Fruit fly (Drosophila melanogaster) whole organism, adult: Measurements from ENCODE around the gene CG31267.

Experiments
- CG11617 ChIP-seq: fragments of 200-800 bp; sonication (Bioruptor generic); optimal IDR thresholded peaks from 2 replicates; lab custom pipeline; 2017; ENCODE audit warnings: mild to moderate bottlenecking, missing biosample characterization, missing genetic modification reagents, missing genetic modification characterization
- CG12768 ChIP-seq: fragments of 200-800 bp; sonication (Bioruptor generic); optimal IDR thresholded peaks from 2 replicates; lab custom pipeline; 2017; ENCODE audit warnings: missing biosample characterization, missing genetic modification characterization, mild to moderate bottlenecking, moderate library complexity, missing genetic modification reagents
- CG14711 ChIP-seq: fragments of 200-800 bp; sonication (Bioruptor generic); optimal IDR thresholded peaks from 2 replicates; lab custom pipeline; 2018; ENCODE audit warnings: missing biosample characterization, mild to moderate bottlenecking, missing genetic modification characterization, moderate library complexity
- CG1620 ChIP-seq: fragments of 200-800 bp; sonication (Bioruptor generic); optimal IDR thresholded peaks from 2 replicates; lab custom pipeline; 2016; ENCODE audit warnings: missing biosample characterization, missing genetic modification characterization
- CG33017 ChIP-seq: fragments of 200-800 bp; sonication (Bioruptor generic); optimal IDR thresholded peaks from 2 replicates; lab custom pipeline; 2018; ENCODE audit warnings: missing biosample characterization, mild to moderate bottlenecking, missing genetic modification characterization, moderate library complexity
- CG5204 ChIP-seq: fragments of 200-800 bp; sonication (Bioruptor generic); optimal IDR thresholded peaks from 2 replicates; lab custom pipeline; 2016; ENCODE audit warnings: missing biosample characterization, missing genetic modification characterization
- CG7045 ChIP-seq: fragments of 200-800 bp; sonication (Bioruptor generic); optimal IDR thresholded peaks from 2 replicates; lab custom pipeline; 2017; ENCODE audit warnings: missing biosample characterization, mild to moderate bottlenecking, missing genetic modification characterization
- CG7101 ChIP-seq: fragments of 200-800 bp; sonication (Bioruptor generic); optimal IDR thresholded peaks from 2 replicates; lab custom pipeline; 2018; ENCODE audit warnings: missing biosample characterization, mild to moderate bottlenecking, missing genetic modification characterization, moderate library complexity
- Clk ChIP-seq: fragments of 200-800 bp; sonication (Bioruptor generic); optimal IDR thresholded peaks from 2 replicates; lab custom pipeline; 2017; ENCODE audit warnings: missing biosample characterization, missing genetic modification characterization
- Crg-1 ChIP-seq: fragments of 200-800 bp; sonication (Bioruptor generic); optimal IDR thresholded peaks from 2 replicates; lab custom pipeline; 2016; ENCODE audit warnings: missing biosample characterization, missing genetic modification characterization
- Hr96 ChIP-seq: fragments of 200-800 bp; sonication (Bioruptor generic); optimal IDR thresholded peaks from 2 replicates; lab custom pipeline; 2016; ENCODE audit warnings: missing biosample characterization, missing genetic modification characterization
- Mnt ChIP-seq: fragments of 200-800 bp; sonication (Bioruptor generic); optimal IDR thresholded peaks from 2 replicates; lab custom pipeline; 2016; ENCODE audit warnings: missing biosample characterization, mild to moderate bottlenecking, missing genetic modification characterization
- bab1 ChIP-seq: fragments of 200-800 bp; sonication (Bioruptor generic); optimal IDR thresholded peaks from 3 replicates; lab custom pipeline; 2019; ENCODE audit warnings: missing biosample characterization, mild to moderate bottlenecking, missing genetic modification characterization, moderate library complexity
- cic ChIP-seq: fragments of 200-800 bp; sonication (Bioruptor generic); optimal IDR thresholded peaks from 2 replicates; lab custom pipeline; 2017; ENCODE audit warnings: missing biosample characterization, mild to moderate bottlenecking, missing genetic modification characterization, moderate library complexity
- cnc ChIP-seq, 2 experiments: fragments of >200 bp; optimal IDR thresholded peaks; 2 replicates each; lab custom pipeline; 2017
- kay ChIP-seq: fragments of 200-800 bp; sonication (Bioruptor generic); peaks from one replicate; lab custom pipeline; 2016; ENCODE audit warnings: missing biosample characterization, missing genetic modification characterization, borderline replicate concordance
- ovo ChIP-seq: fragments of 200-800 bp; sonication (Bioruptor generic); optimal IDR thresholded peaks from 2 replicates; lab custom pipeline; 2016; ENCODE audit warnings: missing biosample characterization, missing genetic modification characterization
- pad ChIP-seq: fragments of 200-800 bp; sonication (Bioruptor generic); optimal IDR thresholded peaks from 3 replicates; lab custom pipeline; 2017; ENCODE audit warnings: missing biosample characterization, missing genetic modification characterization, mild to moderate bottlenecking, moderate library complexity, missing genetic modification reagents
- tj ChIP-seq: fragments of 200-800 bp; sonication (Bioruptor generic); optimal IDR thresholded peaks from 3 replicates; lab custom pipeline; 2017; ENCODE audit warnings: missing biosample characterization, mild to moderate bottlenecking, missing genetic modification characterization, moderate library complexity
- toe ChIP-seq: fragments of 200-800 bp; sonication (Bioruptor generic); optimal IDR thresholded peaks from 2 replicates; lab custom pipeline; 2016; ENCODE audit warnings: missing biosample characterization, missing genetic modification characterization

Gene CG31267

DNA sequence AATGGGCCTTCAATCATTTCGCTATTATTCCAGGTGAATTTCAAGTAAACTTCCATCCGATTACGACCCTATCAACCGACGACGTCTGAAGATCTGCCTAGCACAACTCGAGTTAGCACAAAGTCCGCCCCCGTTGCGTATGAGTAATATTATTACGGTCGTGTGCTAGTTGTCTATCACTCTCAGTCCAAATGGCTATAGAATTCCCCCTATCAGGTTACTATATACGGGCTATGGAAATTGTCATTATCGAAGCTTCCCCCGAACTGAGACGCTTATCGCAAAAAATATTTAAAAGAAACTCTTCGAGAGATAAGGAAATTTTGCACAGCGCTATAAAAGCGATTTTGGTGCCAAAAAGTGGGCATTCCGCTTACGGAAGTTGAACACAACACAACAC, 1.8 kb downstream of the CG31267 start, which contains the start of gene CG5246:
CG5246 (plus strand) TSS at position 365 of the 400 bp plus-strand sequence.
- TF ChIP-seq Hr96: peak; percentile 1
- TF ChIP-seq CG14711: no peak
- peak; percentile 52 for TF ChIP-seq kay (GFP tag; lab: Kevin White, UChicago)

DNA sequence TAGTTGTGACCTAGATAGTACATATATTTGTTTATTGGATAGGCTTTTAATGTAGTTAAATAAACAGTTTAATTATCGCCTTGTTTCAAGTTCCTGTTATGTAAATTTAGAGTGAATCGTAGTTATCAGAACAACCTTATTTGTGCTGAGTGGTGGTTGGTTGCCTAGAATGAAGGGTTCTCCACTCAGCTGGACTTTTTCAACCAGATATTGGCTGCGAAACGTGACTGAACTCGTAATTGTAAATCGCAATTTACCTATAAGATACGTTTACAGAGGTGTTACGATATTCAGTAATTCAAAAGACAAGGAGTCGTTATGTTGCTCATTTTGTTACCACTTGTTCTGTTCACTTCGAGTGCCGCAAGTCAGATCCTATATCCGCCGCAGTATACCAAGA, 3.6 kb downstream of the CG31267 start, which contains the start of gene CG5255:
CG5255 (plus strand) TSS at position 301 of the 400 bp plus-strand sequence.
- TF ChIP-seq ovo (GFP tag; lab: Kevin White, UChicago) (no peak), bab1 (GFP tag; lab: Kevin White, UChicago) (no peak), Clk (GFP tag; lab: Kevin White, UChicago) (no peak), Crg-1 (GFP tag; lab: Kevin White, UChicago) (no peak), Mnt (GFP tag; lab: Kevin White, UChicago) (no peak), CG11617 (GFP tag; lab: Kevin White, UChicago) (no peak), cnc (optimal IDR thresholded peaks at IDR 0.05; lab: Kevin White, UChicago) (no peak), cic (no peak), Hr96 (no peak), kay (GFP tag; lab: Kevin White, UChicago) (no peak), tj (GFP tag; lab: Kevin White, UChicago) (no peak), CG7101 (tag; lab: Kevin White, UChicago) (no peak), CG7045 (no peak), pad (no peak), toe (GFP tag; lab: Kevin White, UChicago) (no peak)

DNA sequence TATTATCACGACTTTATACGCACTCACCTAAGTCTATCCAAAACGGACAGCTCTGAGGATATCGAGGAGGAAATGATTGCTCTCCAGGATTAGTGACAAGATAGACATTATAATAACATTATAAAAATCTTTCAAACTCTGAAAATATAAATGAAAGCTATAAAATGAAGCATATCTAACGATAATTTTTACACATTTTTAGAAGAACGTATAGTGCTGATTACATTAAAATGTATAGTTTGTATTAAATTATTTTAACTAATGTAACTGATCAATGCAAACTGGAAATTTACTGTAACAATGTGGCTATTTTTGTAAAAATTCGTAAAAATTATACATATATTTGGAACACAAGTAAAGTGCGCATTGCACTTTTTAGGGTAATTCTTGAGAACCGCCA, 4.7 kb downstream of the CG31267 start, which contains the start of gene CG5265:
CG5265 (plus strand) TSS at position 301 of the 400 bp plus-strand sequence.
- no peak for TF ChIP-seq CG7045
- TF ChIP-seq pad: no peak
- no peak for TF ChIP-seq ovo (GFP tag; lab: Kevin White, UChicago)
- no peak for TF ChIP-seq CG14711
- TF ChIP-seq CG11617 (GFP tag; lab: Kevin White, UChicago): no peak
- TF ChIP-seq Mnt (GFP tag; lab: Kevin White, UChicago): no peak
- no peak for TF ChIP-seq CG5204 (GFP tag; lab: Kevin White, UChicago)
- no peak for TF ChIP-seq CG1620 (GFP tag; lab: Kevin White, UChicago)
- TF ChIP-seq kay (GFP tag; lab: Kevin White, UChicago): no peak
- no peak for TF ChIP-seq toe (GFP tag; lab: Kevin White, UChicago)
- TF ChIP-seq CG33017 (tag; lab: Kevin White, UChicago): no peak
- TF ChIP-seq Hr96: no peak
- no peak for TF ChIP-seq bab1 (GFP tag; lab: Kevin White, UChicago)
- TF ChIP-seq tj (GFP tag; lab: Kevin White, UChicago): no peak
- TF ChIP-seq CG12768: no peak
- TF ChIP-seq cnc (optimal IDR thresholded peaks at IDR 0.05; lab: Kevin White, UChicago): no peak
- no peak for TF ChIP-seq cic
- TF ChIP-seq Clk (GFP tag; lab: Kevin White, UChicago): no peak
- TF ChIP-seq Crg-1 (GFP tag; lab: Kevin White, UChicago): no peak

DNA sequence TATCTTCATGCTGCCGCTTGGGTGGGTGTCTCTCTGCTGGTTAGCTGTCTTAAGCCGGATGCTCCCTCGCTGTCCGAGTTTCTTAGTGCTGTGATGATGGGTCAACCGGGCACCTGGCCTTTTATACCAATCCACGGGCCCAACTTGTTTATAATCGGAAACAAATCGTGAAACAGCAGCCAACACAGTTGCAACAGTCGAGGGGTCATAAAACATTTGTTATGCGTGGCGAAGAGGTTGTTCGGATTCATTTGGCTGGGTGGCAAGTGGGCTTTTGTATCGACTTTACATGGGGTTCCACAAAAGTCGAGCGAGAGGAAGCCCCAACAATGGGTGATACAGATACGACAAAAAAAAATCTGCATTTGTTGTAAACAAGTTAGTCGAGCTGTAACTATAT, 8.3 kb downstream of the CG31267 start, which contains the start of gene TwdlW:
TwdlW (minus strand) TSS at position 101 of the 400 bp plus-strand sequence.
- no peak for TF ChIP-seq CG7045
- TF ChIP-seq CG12768: no peak
- no peak for TF ChIP-seq Hr96
- no peak for TF ChIP-seq CG7101 (tag; lab: Kevin White, UChicago)
- TF ChIP-seq CG11617 (GFP tag; lab: Kevin White, UChicago): no peak
- no peak for TF ChIP-seq CG14711
- TF ChIP-seq toe (GFP tag; lab: Kevin White, UChicago): no peak
- TF ChIP-seq tj (GFP tag; lab: Kevin White, UChicago): no peak
- no peak for TF ChIP-seq kay (GFP tag; lab: Kevin White, UChicago)
- no peak for TF ChIP-seq Clk (GFP tag; lab: Kevin White, UChicago)
- no peak for TF ChIP-seq bab1 (GFP tag; lab: Kevin White, UChicago)
- no peak for TF ChIP-seq ovo (GFP tag; lab: Kevin White, UChicago)
- no peak for TF ChIP-seq cic
- no peak for TF ChIP-seq cnc (optimal IDR thresholded peaks at IDR 0.05; lab: Kevin White, UChicago)
- TF ChIP-seq pad: no peak
- no peak for TF ChIP-seq CG33017 (tag; lab: Kevin White, UChicago)
- TF ChIP-seq Crg-1 (GFP tag; lab: Kevin White, UChicago): no peak
- no peak for TF ChIP-seq Mnt (GFP tag; lab: Kevin White, UChicago)
- TF ChIP-seq CG5204 (GFP tag; lab: Kevin White, UChicago): no peak
- no peak for TF ChIP-seq CG1620 (GFP tag; lab: Kevin White, UChicago)

DNA sequence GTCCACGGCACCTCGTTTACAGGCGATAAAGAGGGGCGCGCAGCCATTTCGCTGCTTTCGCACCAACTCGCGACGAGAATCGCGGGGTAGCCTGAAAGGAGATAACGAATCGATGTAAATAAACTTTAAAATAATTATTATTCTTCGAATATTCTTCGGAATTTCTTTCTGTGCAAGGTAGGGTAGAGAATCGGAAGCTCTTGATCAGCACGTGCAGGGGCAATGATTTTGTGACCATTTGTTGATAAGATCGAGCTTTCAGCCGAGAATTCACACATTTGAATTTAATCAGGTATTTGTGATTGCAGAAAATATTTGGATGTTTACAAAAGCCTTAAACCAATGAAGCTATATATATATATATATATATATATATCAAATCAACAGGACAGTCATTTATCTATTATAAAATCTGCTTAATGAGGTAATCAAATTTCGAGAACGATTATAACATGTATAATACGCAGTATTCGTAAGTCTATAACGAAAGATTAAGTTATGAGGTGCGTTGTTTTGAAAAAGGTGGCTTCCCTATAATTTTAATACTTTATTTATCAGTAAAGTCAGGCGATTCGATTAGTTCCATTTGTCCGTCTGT, 13.7 kb downstream of the CG31267 start:
- TF ChIP-seq CG12768 (no peak), CG7101 (tag; lab: Kevin White, UChicago) (peak; percentile 7), Mnt (GFP tag; lab: Kevin White, UChicago) (peak; percentile 43)

DNA sequence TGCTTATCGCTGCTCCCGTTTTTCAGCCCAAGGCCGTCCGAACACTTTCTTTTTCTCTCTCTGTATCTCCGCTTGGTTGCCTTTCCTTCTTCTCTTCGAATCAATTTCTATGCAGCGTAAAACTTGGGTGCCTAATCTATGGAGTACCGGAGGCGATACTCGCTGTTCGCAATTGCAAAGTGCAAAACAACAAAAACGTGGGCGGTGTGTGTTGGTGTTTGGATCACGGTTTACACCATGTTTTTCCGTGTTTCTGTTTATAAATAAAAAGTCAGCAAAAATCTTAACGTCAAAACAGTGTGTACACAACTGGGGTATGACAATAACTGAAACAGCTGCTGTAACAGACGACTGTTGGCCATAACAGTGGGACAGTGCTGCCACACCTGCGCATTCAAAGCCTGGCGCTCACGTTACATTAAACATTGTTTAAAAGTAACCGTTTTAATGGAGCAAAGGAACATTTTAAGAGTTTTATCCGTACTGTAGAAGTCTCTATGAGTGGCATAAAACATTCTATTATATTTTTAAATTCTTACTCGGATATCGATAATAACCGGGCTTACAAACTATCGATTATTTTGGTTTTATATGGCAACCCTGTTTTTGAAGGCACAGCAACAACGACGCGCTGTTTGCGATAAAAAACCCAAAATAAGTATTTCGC, 15.2 kb downstream of the CG31267 start, which contains the start of the genes m-cup and Det:
m-cup (minus strand) TSS at position 333 of the 667 bp plus-strand sequence.
Det (plus strand) TSS at position 588 of the 667 bp plus-strand sequence.
- TF ChIP-seq CG5204 (GFP tag; lab: Kevin White, UChicago): peak; percentile 56
- TF ChIP-seq Hr96: peak; percentile 46
- peak; percentile 62 for TF ChIP-seq CG1620 (GFP tag; lab: Kevin White, UChicago)
- no peak for TF ChIP-seq cic
- no peak for TF ChIP-seq ovo (GFP tag; lab: Kevin White, UChicago)
- TF ChIP-seq CG14711: peak; percentile 89
- TF ChIP-seq kay (GFP tag; lab: Kevin White, UChicago): peak; percentile 17
- TF ChIP-seq CG11617 (GFP tag; lab: Kevin White, UChicago): no peak
- no peak for TF ChIP-seq Clk (GFP tag; lab: Kevin White, UChicago)
- TF ChIP-seq CG7045: no peak
- TF ChIP-seq Crg-1 (GFP tag; lab: Kevin White, UChicago): no peak
- no peak for TF ChIP-seq CG7101 (tag; lab: Kevin White, UChicago)
- TF ChIP-seq bab1 (GFP tag; lab: Kevin White, UChicago): peak; percentile 75
- no peak for TF ChIP-seq CG33017 (tag; lab: Kevin White, UChicago)
- TF ChIP-seq cnc (optimal IDR thresholded peaks at IDR 0.05; lab: Kevin White, UChicago): no peak
- peak; percentile 89 for TF ChIP-seq tj (GFP tag; lab: Kevin White, UChicago)
- TF ChIP-seq pad: peak; percentile 25
- peak; percentile 54 for TF ChIP-seq toe (GFP tag; lab: Kevin White, UChicago)
- no peak for TF ChIP-seq CG12768
- peak; percentile 24 for TF ChIP-seq Mnt (GFP tag; lab: Kevin White, UChicago)
